Worm (Caenorhabditis elegans) whole organism, late embryonic: ENCODE data around the gene F13D12.10.

Source experiments
- C38D4.7 ChIP-seq: fragments of 200-800 bp; sonication (Bioruptor generic); optimal IDR thresholded peaks from 2 replicates; lab custom pipeline; 2018; ENCODE audit warnings: mild to moderate bottlenecking, missing genetic modification characterization, moderate library complexity, missing compliant biosample characterization
- F13H6.1 ChIP-seq: sonication (generic microtip); optimal IDR thresholded peaks from 2 replicates; lab custom pipeline; 2016; ENCODE audit warnings: missing genetic modification characterization, missing compliant biosample characterization
- ahr-1 ChIP-seq: sonication (generic microtip); optimal IDR thresholded peaks from 2 replicates; lab custom pipeline; 2016; ENCODE audit warnings: missing genetic modification characterization, missing compliant biosample characterization
- lin-11 ChIP-seq: fragments of 200-800 bp; sonication (Bioruptor generic); optimal IDR thresholded peaks from 2 replicates; lab custom pipeline; 2018; ENCODE audit warnings: mild to moderate bottlenecking, missing genetic modification characterization, missing compliant biosample characterization

DNA sequence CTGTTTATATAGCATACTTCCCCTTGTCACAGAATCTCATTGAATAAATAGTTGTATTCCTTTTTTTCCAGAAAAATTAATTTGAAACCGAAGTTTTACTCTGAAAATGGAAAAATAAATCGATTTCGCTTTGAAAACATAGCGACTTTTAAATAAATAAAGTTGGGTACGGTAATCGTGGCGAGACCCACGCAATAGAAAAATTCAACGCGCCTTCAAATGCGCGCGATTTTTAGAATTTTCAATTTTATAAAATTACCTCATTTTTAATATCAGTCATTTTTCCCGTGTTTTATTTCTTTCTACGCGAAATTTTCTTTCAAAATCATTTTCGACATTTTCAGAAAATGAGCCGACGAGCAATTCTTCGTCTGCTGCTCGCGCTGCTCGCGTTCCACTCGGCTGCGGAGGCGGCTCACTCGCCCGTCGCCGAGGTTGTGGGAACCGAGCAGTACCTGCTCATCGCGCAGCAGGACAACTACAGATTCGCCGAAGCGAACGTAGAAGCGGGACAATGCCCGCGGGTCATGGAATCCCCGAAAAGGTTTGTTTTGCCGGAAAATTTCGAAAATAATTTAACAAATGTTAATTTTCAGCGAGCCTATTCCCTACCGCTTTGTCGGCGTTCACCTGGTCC is 13.0 kb downstream of the F13D12.10 start, which contains the start of gene F13D12.5:
- TF ChIP-seq C38D4.7 (GFP tag; lab: Kevin White, UChicago) (no peak), ahr-1 (no peak), F13H6.1 (tag; lab: Kevin White, UChicago) (no peak), lin-11 (tag; lab: Kevin White, UChicago) (no peak)
